Fruit fly (Drosophila melanogaster) whole organism, embryonic: ENCODE measurements around the gene fend.

Experiments
- CG10321 ChIP-seq: fragments of 200-800 bp; sonication (Bioruptor generic); IDR thresholded peaks from 2 replicates; pipeline ENCODE4 v1.3.6; 2022; ENCODE audit warnings: missing biosample characterization, missing genetic modification characterization
- CG12391 ChIP-seq: fragments of 200-800 bp; sonication (Bioruptor generic); optimal IDR thresholded peaks from 3 replicates; lab custom pipeline; 2018; ENCODE audit warnings: missing biosample characterization, mild to moderate bottlenecking, missing genetic modification characterization, moderate library complexity
- CG13894 ChIP-seq: fragments of 200-800 bp; sonication (Bioruptor generic); optimal IDR thresholded peaks from 3 replicates; lab custom pipeline; 2018; ENCODE audit warnings: missing biosample characterization, mild to moderate bottlenecking, missing genetic modification characterization, moderate library complexity
- CG14441 ChIP-seq: fragments of 200-800 bp; sonication (Bioruptor generic); IDR thresholded peaks from 2 replicates; pipeline ENCODE4 v1.3.6; 2022; ENCODE audit warnings: missing biosample characterization, missing genetic modification characterization
- CG15479 ChIP-seq: fragments of 200-800 bp; sonication (Bioruptor generic); optimal IDR thresholded peaks from 3 replicates; lab custom pipeline; 2019; ENCODE audit warnings: missing biosample characterization, mild to moderate bottlenecking, missing genetic modification characterization, moderate library complexity
- CG1603 ChIP-seq: fragments of 200-800 bp; sonication (Bioruptor generic); optimal IDR thresholded peaks from 2 replicates; lab custom pipeline; 2019; ENCODE audit warnings: missing biosample characterization, mild to moderate bottlenecking, missing genetic modification characterization, moderate library complexity
- CG2129 ChIP-seq: fragments of 200-800 bp; sonication (Bioruptor generic); IDR thresholded peaks from 2 replicates; pipeline ENCODE4 v1.3.6; 2022; ENCODE audit warnings: missing biosample characterization, missing genetic modification characterization; ENCODE audit not compliant: partially characterized antibody
- CG3065 ChIP-seq: fragments of 200-800 bp; sonication (Bioruptor generic); optimal IDR thresholded peaks from 2 replicates; lab custom pipeline; 2016; ENCODE audit warnings: missing biosample characterization, missing genetic modification characterization
- CG33557 ChIP-seq: fragments of 200-800 bp; sonication (Bioruptor generic); optimal IDR thresholded peaks from 2 replicates; lab custom pipeline; 2019; ENCODE audit warnings: missing biosample characterization, mild to moderate bottlenecking, missing genetic modification characterization, moderate library complexity
- CG34224 ChIP-seq: fragments of 200-800 bp; sonication (Bioruptor generic); IDR thresholded peaks from 3 replicates; pipeline ENCODE4 v1.3.6; 2022; ENCODE audit warnings: missing biosample characterization, missing genetic modification characterization; ENCODE audit not compliant: partially characterized antibody
- CG4360 ChIP-seq: fragments of 200-800 bp; sonication (Bioruptor generic); IDR thresholded peaks from 2 replicates; pipeline ENCODE4 v1.3.6; 2022; ENCODE audit warnings: missing biosample characterization, missing genetic modification characterization
- CG5180 ChIP-seq: fragments of 200-800 bp; sonication (Bioruptor generic); optimal IDR thresholded peaks from 3 replicates; lab custom pipeline; 2017; ENCODE audit warnings: missing biosample characterization, missing genetic modification characterization, mild to moderate bottlenecking, moderate library complexity, missing genetic modification reagents
- CG8388 ChIP-seq: fragments of 200-800 bp; sonication (Bioruptor generic); optimal IDR thresholded peaks from 2 replicates; lab custom pipeline; 2019; ENCODE audit warnings: missing biosample characterization, mild to moderate bottlenecking, missing genetic modification characterization, moderate library complexity
- CG9727 ChIP-seq: fragments of 200-800 bp; sonication (Bioruptor generic); optimal IDR thresholded peaks from 3 replicates; lab custom pipeline; 2017; ENCODE audit warnings: missing biosample characterization, mild to moderate bottlenecking, missing genetic modification characterization
- CkIIα-i1 ChIP-seq: fragments of 200-800 bp; sonication (Bioruptor generic); IDR thresholded peaks from 2 replicates; pipeline ENCODE4 v1.3.6; 2022; ENCODE audit warnings: missing biosample characterization, missing genetic modification characterization
- Deaf1 ChIP-seq: fragments of 200-800 bp; optimal IDR thresholded peaks from 3 replicates; lab custom pipeline; 2019; ENCODE audit warnings: missing biosample characterization, mild to moderate bottlenecking, missing genetic modification characterization, moderate library complexity
- ERR ChIP-seq: fragments of 200-800 bp; sonication (Bioruptor generic); optimal IDR thresholded peaks from 2 replicates; lab custom pipeline; 2016; ENCODE audit warnings: missing biosample characterization, missing genetic modification characterization
- Gsc ChIP-seq: fragments of 200-800 bp; sonication (Bioruptor generic); IDR thresholded peaks from 2 replicates; pipeline ENCODE4 v1.3.6; 2022; ENCODE audit warnings: missing biosample characterization, missing genetic modification characterization
- HmgZ ChIP-seq: fragments of 200-800 bp; sonication (Bioruptor generic); optimal IDR thresholded peaks from 2 replicates; lab custom pipeline; 2018; ENCODE audit warnings: missing biosample characterization, mild to moderate bottlenecking, missing genetic modification characterization
- NC2α ChIP-seq: fragments of 200-800 bp; sonication (Bioruptor generic); optimal IDR thresholded peaks from 2 replicates; lab custom pipeline; 2016; ENCODE audit warnings: missing biosample characterization, missing genetic modification characterization
- Pdp1 ChIP-seq, 2 experiments: fragments of 200-800 bp; sonication (Bioruptor generic); optimal IDR thresholded peaks; 3 replicates each; lab custom pipeline; 2016; ENCODE audit warnings: missing biosample characterization in 2 of 2, missing genetic modification characterization in 2 of 2, mild to moderate bottlenecking in 1 of 2, moderate library complexity in 1 of 2
- cad ChIP-seq: fragments of >200 bp; optimal IDR thresholded peaks from 2 replicates; lab custom pipeline; 2017; ENCODE audit warnings: missing biosample characterization, missing genetic modification characterization
- cg ChIP-seq: fragments of 200-800 bp; sonication (Bioruptor generic); optimal IDR thresholded peaks from 3 replicates; lab custom pipeline; 2019; ENCODE audit warnings: missing biosample characterization, mild to moderate bottlenecking, missing genetic modification characterization, moderate library complexity
- crol ChIP-seq: fragments of 200-800 bp; sonication (Bioruptor generic); IDR thresholded peaks from 2 replicates; pipeline ENCODE4 v1.3.6; 2022; ENCODE audit warnings: missing biosample characterization, missing genetic modification characterization
- dmrt99B ChIP-seq: fragments of 200-800 bp; sonication (Bioruptor generic); optimal IDR thresholded peaks from 2 replicates; lab custom pipeline; 2018; ENCODE audit warnings: missing biosample characterization, mild to moderate bottlenecking, missing genetic modification characterization, moderate library complexity
- grn ChIP-seq: fragments of 200-800 bp; sonication (Bioruptor generic); optimal IDR thresholded peaks from 3 replicates; lab custom pipeline; 2017; ENCODE audit warnings: missing biosample characterization, missing genetic modification characterization
- insv ChIP-seq, 2 experiments: fragments of 200-800 bp; sonication (Bioruptor generic); optimal IDR thresholded peaks; 3 replicates each; lab custom pipeline; 2016 to 2018; ENCODE audit warnings: missing biosample characterization in 2 of 2, missing genetic modification characterization in 2 of 2
- kni ChIP-seq: fragments of 200-800 bp; sonication (Bioruptor generic); optimal IDR thresholded peaks from 3 replicates; lab custom pipeline; 2017; ENCODE audit warnings: mild to moderate bottlenecking, missing biosample characterization, missing genetic modification reagents, missing genetic modification characterization
- lola ChIP-seq, 3 experiments: fragments of >200 bp in 2 of 3; fragments of 200-800 bp in 1 of 3; sonication (Bioruptor generic) in 1 of 3; optimal IDR thresholded peaks; 2 replicates each; lab custom pipeline; 2017 to 2019; ENCODE audit warnings: missing biosample characterization in 3 of 3, missing genetic modification characterization in 3 of 3, mild to moderate bottlenecking in 1 of 3, moderate library complexity in 1 of 3
- mam ChIP-seq: fragments of 200-800 bp; sonication (Bioruptor generic); optimal IDR thresholded peaks from 3 replicates; lab custom pipeline; 2016; ENCODE audit warnings: missing biosample characterization, missing genetic modification characterization
- nerfin-1 ChIP-seq: fragments of 200-800 bp; sonication (Bioruptor generic); optimal IDR thresholded peaks from 3 replicates; lab custom pipeline; 2019; ENCODE audit warnings: missing biosample characterization, mild to moderate bottlenecking, missing genetic modification characterization, moderate library complexity
- nom ChIP-seq: fragments of 200-800 bp; sonication (Bioruptor generic); optimal IDR thresholded peaks from 2 replicates; lab custom pipeline; 2017; ENCODE audit warnings: missing biosample characterization, missing genetic modification characterization, mild to moderate bottlenecking, moderate library complexity, missing genetic modification reagents
- pzg ChIP-seq: fragments of 200-800 bp; sonication (Bioruptor generic); optimal IDR thresholded peaks from 3 replicates; lab custom pipeline; 2018; ENCODE audit warnings: missing biosample characterization, mild to moderate bottlenecking, missing genetic modification characterization, moderate library complexity
- sens ChIP-seq: fragments of 200-800 bp; sonication (Bioruptor generic); peaks from one replicate; lab custom pipeline; 2016; ENCODE audit warnings: missing biosample characterization, missing genetic modification characterization
- sr ChIP-seq: fragments of 200-800 bp; sonication (Bioruptor generic); IDR thresholded peaks from 3 replicates; pipeline ENCODE4 v1.3.6; 2022; ENCODE audit warnings: missing biosample characterization, missing genetic modification characterization
- tll ChIP-seq, 2 experiments: fragments of 200-800 bp in 1 of 2; fragments of >200 bp in 1 of 2; sonication (Bioruptor generic) in 1 of 2; optimal IDR thresholded peaks; 2 replicates each; lab custom pipeline; 2017 to 2019; ENCODE audit warnings: missing biosample characterization in 2 of 2, missing genetic modification characterization in 2 of 2, mild to moderate bottlenecking in 1 of 2, moderate library complexity in 1 of 2
- trh ChIP-seq: fragments of 200-800 bp; sonication (Bioruptor generic); optimal IDR thresholded peaks from 2 replicates; lab custom pipeline; 2016; ENCODE audit warnings: missing biosample characterization, missing genetic modification characterization
- vnd ChIP-seq: fragments of 200-800 bp; sonication (Bioruptor generic); IDR thresholded peaks from 3 replicates; pipeline ENCODE4 v1.3.6; 2022; ENCODE audit warnings: missing biosample characterization, missing genetic modification characterization; ENCODE audit not compliant: partially characterized antibody
- wdn ChIP-seq: fragments of 200-800 bp; sonication (Bioruptor generic); IDR thresholded peaks from 2 replicates; pipeline ENCODE4 v1.3.6; 2022; ENCODE audit warnings: missing biosample characterization, missing genetic modification characterization
- zf30C ChIP-seq: fragments of 200-800 bp; sonication (Bioruptor generic); optimal IDR thresholded peaks from 3 replicates; lab custom pipeline; 2018; ENCODE audit warnings: missing biosample characterization, mild to moderate bottlenecking, missing genetic modification characterization

The fend gene

dm6 chrX:9136776-9137550 is 2.1 kb upstream of the fend start (continued):
- TF ChIP-seq vnd (GFP tag; lab: Robert Waterston, UW), result no peak
- peak; percentile 33 for TF ChIP-seq mam
- peak; percentile 60 for TF ChIP-seq Pdp1 (GFP tag; optimal IDR thresholded peaks at IDR 0.05; lab: Kevin White, UChicago)
- TF ChIP-seq pzg, result no peak
- TF ChIP-seq CG12391 (tag; lab: Kevin White, UChicago), result peak; percentile 56
- peak; percentile 73 for TF ChIP-seq dmrt99B
- no peak for TF ChIP-seq nerfin-1 (tag; lab: Kevin White, UChicago)
- TF ChIP-seq CG14441 (GFP tag; lab: Robert Waterston, UW), result peak; percentile 47; the same call in 1 of the 2 replicates
- no peak for TF ChIP-seq CkIIα-i1 (GFP tag; lab: Robert Waterston, UW)

- TF ChIP-seq CG4360 (peak; percentile 87), CG34224 (GFP tag; lab: Robert Waterston, UW) (no peak), CG3065 (GFP tag; lab: Kevin White, UChicago) (peak; percentile 23), sr (GFP tag; lab: Robert Waterston, UW) (peak; percentile 49; the same call in 1 of the 3 replicates), cg (GFP tag; lab: Kevin White, UChicago) (peak; percentile 25), HmgZ (no peak), CG33557 (GFP tag; lab: Kevin White, UChicago) (no peak), tll (GFP tag; optimal IDR thresholded peaks at IDR 0.05; lab: Kevin White, UChicago) (no peak), CG8388 (GFP tag; lab: Kevin White, UChicago) (peak; percentile 56), NC2α (GFP tag; lab: Kevin White, UChicago) (no peak), nom (GFP tag; lab: Kevin White, UChicago) (peak; percentile 53), ERR (GFP tag; lab: Kevin White, UChicago) (no peak), lola (GFP tag; optimal IDR thresholded peaks at IDR 0.05; lab: Kevin White, UChicago) (no peak)
These were observed 554 bp downstream of the fend start for dm6 chrX:9134241-9134849.

- TF ChIP-seq zf30C (GFP tag; lab: Kevin White, UChicago) (peak; percentile 53), Deaf1 (tag; lab: Kevin White, UChicago) (peak; percentile 61), grn (GFP tag; lab: Kevin White, UChicago) (peak; percentile 92), CG15479 (no peak), trh (GFP tag; lab: Kevin White, UChicago) (no peak), CG13894 (tag; lab: Kevin White, UChicago) (peak; percentile 37), Gsc (GFP tag; lab: Robert Waterston, UW) (no peak), CG2129 (GFP tag; lab: Robert Waterston, UW) (no peak), CG1603 (tag; lab: Kevin White, UChicago) (peak; percentile 8), CG5180 (GFP tag; lab: Kevin White, UChicago) (peak; percentile 37), sens (peak; percentile 37), Pdp1 (GFP tag; optimal IDR thresholded peaks at IDR 0.05; lab: Kevin White, UChicago) (peak in 1 of 2 experiments; percentile 12), CG9727 (GFP tag; lab: Kevin White, UChicago) (no peak), CG10321 (GFP tag; lab: Robert Waterston, UW) (no peak), wdn (GFP tag; lab: Robert Waterston, UW) (no peak), insv (GFP tag; optimal IDR thresholded peaks at IDR 0.05; lab: Kevin White, UChicago) (peak in 1 of 2 experiments; percentile 83), crol (GFP tag; lab: Robert Waterston, UW) (peak; percentile 17; the same call in 1 of the 2 replicates), cad (peak; percentile 11), kni (GFP tag; lab: Kevin White, UChicago) (peak; percentile 57)
These were observed 1.2 kb downstream of the fend start for dm6 chrX:9133577-9134240.
